Worm (Caenorhabditis elegans): Measurements from ENCODE around the gene F54E4.2.

DNA sequence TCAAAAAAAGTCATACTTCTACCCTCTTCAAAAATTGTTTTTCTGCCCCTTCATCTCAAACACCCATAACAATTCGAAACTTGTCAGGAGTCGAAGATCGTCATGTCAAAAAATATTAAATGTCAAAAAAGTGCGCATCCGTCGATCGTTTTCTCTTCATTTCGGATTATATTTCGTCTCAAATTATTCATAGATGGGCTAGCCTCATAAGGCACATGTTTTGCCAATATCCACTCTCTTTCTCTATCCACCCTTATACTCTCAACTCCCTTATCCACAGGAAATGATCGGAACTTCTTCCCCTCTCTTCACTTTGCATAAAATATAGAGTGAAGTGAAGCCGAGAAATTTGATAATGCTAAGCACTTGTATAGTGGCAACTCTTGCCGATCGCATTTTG is 5.0 kb upstream of the F54E4.2 start:
- TF ChIP-seq cog-1 (tag; optimal IDR thresholded peaks at IDR 0.05) (no peak), ref-1 (GFP tag; conservative IDR thresholded peaks at IDR 0.05) (no peak), ztf-23 (GFP tag; IDR thresholded peaks at IDR 0.05) (no peak)
